Fruit fly (Drosophila melanogaster) whole organism, embryonic: ENCODE measurements around the gene Agpat2.

Experiments used
- CG10209 ChIP-seq: fragments of 200-800 bp; sonication (Bioruptor generic); optimal IDR thresholded peaks from 3 replicates; lab custom pipeline; 2017; ENCODE audit warnings: missing biosample characterization, mild to moderate bottlenecking, missing genetic modification characterization, missing genetic modification reagents
- CG10431 ChIP-seq: fragments of 200-800 bp; sonication (Bioruptor generic); optimal IDR thresholded peaks from 3 replicates; lab custom pipeline; 2018; ENCODE audit warnings: missing biosample characterization, mild to moderate bottlenecking, missing genetic modification characterization
- CG10654 ChIP-seq: fragments of 200-800 bp; sonication (Bioruptor generic); optimal IDR thresholded peaks from 2 replicates; lab custom pipeline; 2016; ENCODE audit warnings: missing biosample characterization, missing genetic modification characterization
- CG11504 ChIP-seq: fragments of 200-800 bp; sonication (Bioruptor generic); optimal IDR thresholded peaks from 3 replicates; lab custom pipeline; 2019; ENCODE audit warnings: missing biosample characterization, mild to moderate bottlenecking, missing genetic modification characterization, moderate library complexity
- CG13123 ChIP-seq: fragments of 200-800 bp; sonication (Bioruptor generic); optimal IDR thresholded peaks from 2 replicates; lab custom pipeline; 2016; ENCODE audit warnings: missing biosample characterization, missing genetic modification characterization
- CG13624 ChIP-seq: fragments of 200-800 bp; sonication (Bioruptor generic); optimal IDR thresholded peaks from 2 replicates; lab custom pipeline; 2016; ENCODE audit warnings: missing biosample characterization, missing genetic modification characterization
- CG14014 ChIP-seq: fragments of 200-800 bp; sonication (Bioruptor generic); IDR thresholded peaks from 2 replicates; pipeline ENCODE4 v1.3.6; 2022; ENCODE audit warnings: missing biosample characterization, missing genetic modification characterization
- CG14441 ChIP-seq: fragments of 200-800 bp; sonication (Bioruptor generic); IDR thresholded peaks from 2 replicates; pipeline ENCODE4 v1.3.6; 2022; ENCODE audit warnings: missing biosample characterization, missing genetic modification characterization
- CG16779 ChIP-seq: fragments of 200-800 bp; sonication (Bioruptor generic); IDR thresholded peaks from 2 replicates; pipeline ENCODE4 v1.3.6; 2022; ENCODE audit warnings: missing biosample characterization, missing genetic modification characterization
- CG17186 ChIP-seq: fragments of 200-800 bp; sonication (Bioruptor generic); optimal IDR thresholded peaks from 3 replicates; lab custom pipeline; 2017; ENCODE audit warnings: missing biosample characterization, missing genetic modification reagents, missing genetic modification characterization
- CG17328 ChIP-seq: fragments of 200-800 bp; sonication (Bioruptor generic); IDR thresholded peaks from 2 replicates; pipeline ENCODE4 v1.3.6; 2022; ENCODE audit warnings: missing biosample characterization, missing genetic modification characterization
- CG18262 ChIP-seq: fragments of 200-800 bp; optimal IDR thresholded peaks from 3 replicates; lab custom pipeline; 2019; ENCODE audit warnings: missing biosample characterization, mild to moderate bottlenecking, missing genetic modification characterization, moderate library complexity
- CG3407 ChIP-seq: fragments of 200-800 bp; sonication (Bioruptor generic); optimal IDR thresholded peaks from 2 replicates; lab custom pipeline; 2018; ENCODE audit warnings: missing biosample characterization, mild to moderate bottlenecking, missing genetic modification characterization
- CG4730 ChIP-seq: fragments of 200-800 bp; sonication (Bioruptor generic); IDR thresholded peaks from 2 replicates; pipeline ENCODE4 v1.3.6; 2022; ENCODE audit warnings: missing biosample characterization, missing genetic modification characterization
- CG7357 ChIP-seq: fragments of 200-800 bp; sonication (Bioruptor generic); IDR thresholded peaks from 3 replicates; pipeline ENCODE4 v1.3.6; 2022; ENCODE audit warnings: missing biosample characterization, missing genetic modification characterization
- CG7786 ChIP-seq: fragments of 200-800 bp; sonication (Bioruptor generic); optimal IDR thresholded peaks from 2 replicates; lab custom pipeline; 2016; ENCODE audit warnings: missing biosample characterization, missing genetic modification characterization
- CG9817 ChIP-seq: fragments of 200-800 bp; sonication (Bioruptor generic); optimal IDR thresholded peaks from 2 replicates; lab custom pipeline; 2018; ENCODE audit warnings: missing biosample characterization, mild to moderate bottlenecking, missing genetic modification characterization, moderate library complexity
- Deaf1 ChIP-seq: fragments of 200-800 bp; optimal IDR thresholded peaks from 3 replicates; lab custom pipeline; 2019; ENCODE audit warnings: missing biosample characterization, mild to moderate bottlenecking, missing genetic modification characterization, moderate library complexity
- Hr78 ChIP-seq, 2 experiments: fragments of 200-800 bp in 1 of 2; fragments of >200 bp in 1 of 2; sonication (Bioruptor generic) in 1 of 2; optimal IDR thresholded peaks; 2 replicates each; lab custom pipeline; 2017 to 2019; ENCODE audit warnings: missing biosample characterization in 2 of 2, missing genetic modification characterization in 2 of 2, mild to moderate bottlenecking in 1 of 2, moderate library complexity in 1 of 2
- Jarid2 ChIP-seq: fragments of 200-800 bp; sonication (Bioruptor generic); optimal IDR thresholded peaks from 3 replicates; lab custom pipeline; 2017; ENCODE audit warnings: mild to moderate bottlenecking, missing biosample characterization, missing genetic modification reagents, missing genetic modification characterization
- Ptx1 ChIP-seq: fragments of 200-800 bp; sonication (Bioruptor generic); IDR thresholded peaks from 2 replicates; pipeline ENCODE4 v1.3.6; 2022; ENCODE audit warnings: missing biosample characterization, missing genetic modification characterization
- Ssrp ChIP-seq: fragments of 200-800 bp; sonication (Bioruptor generic); optimal IDR thresholded peaks from 2 replicates; lab custom pipeline; 2018; ENCODE audit warnings: missing biosample characterization, mild to moderate bottlenecking, missing genetic modification characterization, moderate library complexity
- ab ChIP-seq: fragments of 200-800 bp; sonication (Bioruptor generic); optimal IDR thresholded peaks from 2 replicates; lab custom pipeline; 2016; ENCODE audit warnings: missing biosample characterization, missing genetic modification characterization
- az2 ChIP-seq: fragments of 200-800 bp; sonication (Bioruptor generic); optimal IDR thresholded peaks from 3 replicates; lab custom pipeline; 2016; ENCODE audit warnings: missing biosample characterization, missing genetic modification characterization
- bbx ChIP-seq: fragments of 200-800 bp; sonication (Bioruptor generic); IDR thresholded peaks from 2 replicates; pipeline ENCODE4 v1.3.6; 2022; ENCODE audit warnings: missing biosample characterization, missing genetic modification characterization; ENCODE audit not compliant: partially characterized antibody
- bowl ChIP-seq: fragments of 200-800 bp; sonication (Bioruptor generic); IDR thresholded peaks from 2 replicates; pipeline ENCODE4 v1.3.6; 2022; ENCODE audit warnings: missing biosample characterization, missing genetic modification characterization
- chn ChIP-seq: fragments of 200-800 bp; sonication (Bioruptor generic); optimal IDR thresholded peaks from 2 replicates; lab custom pipeline; 2016; ENCODE audit warnings: missing biosample characterization, missing genetic modification characterization
- crol ChIP-seq: fragments of 200-800 bp; sonication (Bioruptor generic); IDR thresholded peaks from 2 replicates; pipeline ENCODE4 v1.3.6; 2022; ENCODE audit warnings: missing biosample characterization, missing genetic modification characterization
- crp ChIP-seq, 2 experiments: fragments of 200-800 bp; sonication (Bioruptor generic); optimal IDR thresholded peaks; 2 replicates in 1 of 2; 3 replicates in 1 of 2; lab custom pipeline; 2017; ENCODE audit warnings: missing biosample characterization in 2 of 2, missing genetic modification characterization in 2 of 2, mild to moderate bottlenecking in 1 of 2, moderate library complexity in 1 of 2
- da ChIP-seq: fragments of 200-800 bp; sonication (Bioruptor generic); optimal IDR thresholded peaks from 2 replicates; lab custom pipeline; 2016; ENCODE audit warnings: missing biosample characterization, missing genetic modification characterization
- dan ChIP-seq: fragments of 200-800 bp; sonication (Bioruptor generic); IDR thresholded peaks from 2 replicates; pipeline ENCODE4 v1.3.6; 2022; ENCODE audit warnings: missing biosample characterization, missing genetic modification characterization
- disco-r ChIP-seq: fragments of 200-800 bp; sonication (Bioruptor generic); optimal IDR thresholded peaks from 2 replicates; lab custom pipeline; 2016; ENCODE audit warnings: missing biosample characterization, missing genetic modification characterization
- ems ChIP-seq: fragments of 200-800 bp; sonication (Bioruptor generic); optimal IDR thresholded peaks from 3 replicates; lab custom pipeline; 2016; ENCODE audit warnings: missing biosample characterization, missing genetic modification characterization
- eve ChIP-seq, 2 experiments: fragments of >200 bp; optimal IDR thresholded peaks; 2 replicates each; lab custom pipeline; 2017; ENCODE audit warnings: missing biosample characterization in 2 of 2, missing genetic modification characterization in 2 of 2
- fd64A ChIP-seq: fragments of 200-800 bp; sonication (Bioruptor generic); optimal IDR thresholded peaks from 3 replicates; lab custom pipeline; 2018; ENCODE audit warnings: missing biosample characterization, mild to moderate bottlenecking, missing genetic modification characterization
- fd96Cb ChIP-seq: fragments of 200-800 bp; sonication (Bioruptor generic); optimal IDR thresholded peaks from 2 replicates; lab custom pipeline; 2018; ENCODE audit warnings: missing biosample characterization, mild to moderate bottlenecking, missing genetic modification characterization, moderate library complexity
- gce ChIP-seq: fragments of 200-800 bp; sonication (Bioruptor generic); IDR thresholded peaks from 3 replicates; pipeline ENCODE4 v1.3.6; 2022; ENCODE audit warnings: missing biosample characterization, missing genetic modification characterization
- grn ChIP-seq: fragments of 200-800 bp; sonication (Bioruptor generic); optimal IDR thresholded peaks from 3 replicates; lab custom pipeline; 2017; ENCODE audit warnings: missing biosample characterization, missing genetic modification characterization
- nmo ChIP-seq: fragments of 200-800 bp; sonication (Bioruptor generic); optimal IDR thresholded peaks from 2 replicates; lab custom pipeline; 2018; ENCODE audit warnings: missing biosample characterization, mild to moderate bottlenecking, missing genetic modification characterization, moderate library complexity
- peb ChIP-seq: fragments of 200-800 bp; sonication (Bioruptor generic); IDR thresholded peaks from 2 replicates; pipeline ENCODE4 v1.3.6; 2022; ENCODE audit warnings: missing biosample characterization, missing genetic modification characterization
- phol ChIP-seq: fragments of 200-800 bp; sonication (Bioruptor generic); optimal IDR thresholded peaks from 3 replicates; lab custom pipeline; 2018; ENCODE audit warnings: missing biosample characterization, mild to moderate bottlenecking, missing genetic modification characterization, moderate library complexity
- pita ChIP-seq: fragments of 200-800 bp; sonication (Bioruptor generic); optimal IDR thresholded peaks from 2 replicates; lab custom pipeline; 2017; ENCODE audit warnings: missing biosample characterization, mild to moderate bottlenecking, missing genetic modification characterization
- rib ChIP-seq: fragments of 200-800 bp; sonication (Bioruptor generic); IDR thresholded peaks from 2 replicates; pipeline ENCODE4 v1.3.6; 2022; ENCODE audit warnings: missing biosample characterization, missing genetic modification characterization
- sc ChIP-seq, 3 experiments: fragments of >200 bp in 2 of 3; fragments of 200-800 bp in 1 of 3; sonication (Bioruptor generic) in 1 of 3; optimal IDR thresholded peaks; 2 replicates in 2 of 3; 3 replicates in 1 of 3; lab custom pipeline; 2017; ENCODE audit warnings: mild to moderate bottlenecking in 1 of 3, missing biosample characterization in 1 of 3, missing genetic modification characterization in 1 of 3, missing genetic modification reagents in 1 of 3
- slou ChIP-seq: fragments of 200-800 bp; sonication (Bioruptor generic); optimal IDR thresholded peaks from 3 replicates; lab custom pipeline; 2016; ENCODE audit warnings: missing biosample characterization, missing genetic modification characterization
- tio ChIP-seq: fragments of 200-800 bp; sonication (Bioruptor generic); optimal IDR thresholded peaks from 2 replicates; lab custom pipeline; 2017; ENCODE audit warnings: missing biosample characterization, missing genetic modification characterization, inconsistent platforms
- z ChIP-seq: fragments of 200-800 bp; sonication (Bioruptor generic); IDR thresholded peaks from 3 replicates; pipeline ENCODE4 v1.3.6; 2022; ENCODE audit warnings: missing biosample characterization, missing genetic modification characterization
- zen ChIP-seq: fragments of 200-800 bp; sonication (Bioruptor generic); optimal IDR thresholded peaks from 3 replicates; lab custom pipeline; 2018; ENCODE audit warnings: missing biosample characterization, mild to moderate bottlenecking, missing genetic modification characterization, moderate library complexity

The Agpat2 gene

DNA sequence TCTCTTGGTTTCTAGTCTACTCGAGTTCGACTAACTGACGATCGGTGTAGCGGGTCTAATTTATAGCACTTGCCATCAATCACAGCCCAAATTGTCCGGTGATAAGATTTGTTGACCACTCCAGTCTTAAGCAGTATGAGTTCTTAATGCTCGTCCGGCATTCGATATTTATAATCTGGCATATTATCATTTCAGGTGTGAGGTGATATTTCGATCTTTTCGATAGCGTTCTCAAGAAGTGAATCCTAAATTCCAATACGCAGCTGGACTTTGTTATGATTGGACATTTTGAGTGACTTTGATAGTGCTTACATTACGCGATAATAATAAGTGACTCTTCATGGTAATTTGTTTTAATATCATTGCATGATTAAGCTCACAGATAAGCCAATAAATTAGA, 32.5 kb upstream of the Agpat2 start, which contains the start of gene Bace (continued):
- TF ChIP-seq zen: no peak
- no peak for TF ChIP-seq phol
- TF ChIP-seq, all 482 proteins: peak for 8

DNA sequence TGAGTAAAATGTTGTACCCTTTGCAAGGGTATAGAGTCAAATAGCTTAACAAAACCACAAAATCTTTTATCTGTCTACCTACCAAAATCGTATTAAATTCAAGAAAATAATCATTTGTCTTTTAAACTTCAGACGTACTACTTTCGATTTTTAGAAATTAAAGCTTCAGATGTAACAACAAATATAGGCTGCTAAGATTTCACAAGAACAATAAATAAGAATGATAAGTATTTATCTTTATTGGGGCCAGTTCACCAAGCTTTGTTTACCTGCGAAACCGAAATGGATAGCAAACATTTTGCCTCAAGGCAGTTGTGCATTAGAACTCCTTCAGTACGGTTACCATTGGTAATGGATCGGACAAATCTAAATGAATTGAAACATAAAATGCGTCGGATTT, 26.6 kb upstream of the Agpat2 start, which contains the start of gene CG43400:
CG43400 (plus strand) TSS at position 301 of the 400 bp plus-strand sequence.
- no peak for TF ChIP-seq CG7786 (GFP tag; lab: Kevin White, UChicago)
- no peak for TF ChIP-seq ems
- no peak for TF ChIP-seq disco-r (GFP tag; lab: Kevin White, UChicago)
- no peak for TF ChIP-seq Deaf1 (tag; lab: Kevin White, UChicago)
- no peak for TF ChIP-seq dan (GFP tag; lab: Robert Waterston, UW)
- no peak for TF ChIP-seq ab (GFP tag; lab: Kevin White, UChicago)
- no peak for TF ChIP-seq CG10431 (GFP tag; lab: Kevin White, UChicago)
- TF ChIP-seq CG17328 (GFP tag; lab: Robert Waterston, UW): no peak
- no peak for TF ChIP-seq CG14441
- TF ChIP-seq Ssrp (tag; lab: Kevin White, UChicago): no peak
- TF ChIP-seq CG17186: no peak
- no peak for TF ChIP-seq eve (GFP tag; optimal IDR thresholded peaks at IDR 0.05; lab: Kevin White, UChicago)
- no peak for TF ChIP-seq CG10654 (GFP tag; lab: Kevin White, UChicago)
- no peak for TF ChIP-seq Ptx1 (GFP tag; lab: Robert Waterston, UW)
- TF ChIP-seq z: no peak
- no peak for TF ChIP-seq crol (GFP tag; lab: Robert Waterston, UW)
- TF ChIP-seq bbx (GFP tag; lab: Robert Waterston, UW): no peak
- no peak for TF ChIP-seq CG3407
- TF ChIP-seq, all 482 proteins: peak for 0

DNA sequence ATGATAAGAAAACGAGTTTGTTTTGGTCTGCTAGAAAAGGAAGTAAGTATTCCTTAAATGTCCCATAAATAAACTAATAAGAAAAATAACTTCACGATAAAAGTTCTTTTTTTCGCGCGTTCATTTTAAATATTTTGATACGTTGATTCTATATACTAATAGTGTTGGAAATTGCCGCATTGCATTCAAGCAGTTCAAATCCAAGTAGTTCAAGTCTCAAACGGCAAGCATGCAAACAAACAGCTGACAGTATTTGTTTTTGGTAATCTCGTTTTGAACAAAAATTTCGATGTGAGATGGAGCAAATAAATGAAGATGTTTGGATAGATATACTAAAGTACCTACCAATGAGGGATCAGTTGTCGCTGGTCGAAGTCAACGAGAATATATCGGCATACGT, 24.9 kb upstream of the Agpat2 start, which contains the start of gene CG13088:
CG13088 (plus strand) TSS at position 247 of the 400 bp plus-strand sequence.
- TF ChIP-seq fd64A (GFP tag; lab: Kevin White, UChicago) (no peak), slou (GFP tag; lab: Kevin White, UChicago) (no peak), pita (GFP tag; lab: Kevin White, UChicago) (no peak), CG4730 (GFP tag; lab: Robert Waterston, UW) (no peak), crol (GFP tag; lab: Robert Waterston, UW) (no peak), CG13624 (GFP tag; lab: Kevin White, UChicago) (peak; percentile 64), bowl (GFP tag; lab: Robert Waterston, UW) (no peak), gce (GFP tag; lab: Robert Waterston, UW) (no peak), CG14014 (GFP tag; lab: Robert Waterston, UW) (peak; percentile 25; the same call in 1 of the 2 replicates), crp (GFP tag; optimal IDR thresholded peaks at IDR 0.05; lab: Kevin White, UChicago) (peak; percentile 69 to 95), peb (GFP tag; lab: Robert Waterston, UW) (no peak), CG9817 (tag; lab: Kevin White, UChicago) (peak; percentile 34), fd96Cb (tag; lab: Kevin White, UChicago) (no peak), CG18262 (tag; lab: Kevin White, UChicago) (no peak), CG10654 (GFP tag; lab: Kevin White, UChicago) (peak; percentile 3), tio (GFP tag; lab: Kevin White, UChicago) (no peak), Hr78 (GFP tag; optimal IDR thresholded peaks at IDR 0.05; lab: Kevin White, UChicago) (no peak), CG7357 (GFP tag; lab: Robert Waterston, UW) (no peak), chn (peak; percentile 23), da (GFP tag; lab: Kevin White, UChicago) (no peak), az2 (GFP tag; lab: Kevin White, UChicago) (peak; percentile 16), disco-r (GFP tag; lab: Kevin White, UChicago) (no peak), CG11504 (tag; lab: Kevin White, UChicago) (no peak), CG10209 (no peak), CG17186 (no peak), CG16779 (no peak), CG13123 (peak; percentile 36), sc (optimal IDR thresholded peaks at IDR 0.05; lab: Kevin White, UChicago) (no peak), sc (GFP tag; optimal IDR thresholded peaks at IDR 0.05; lab: Kevin White, UChicago) (no peak), rib (GFP tag; lab: Robert Waterston, UW) (no peak), nmo (GFP tag; lab: Kevin White, UChicago) (peak; percentile 41), grn (GFP tag; lab: Kevin White, UChicago) (no peak), Jarid2 (GFP tag; lab: Kevin White, UChicago) (no peak)
